Fruit fly (Drosophila melanogaster) whole organism, embryonic: ENCODE data around the gene IntS2.

ENCODE experiments used
- Asciz ChIP-seq: fragments of 200-800 bp; sonication (Bioruptor generic); optimal IDR thresholded peaks from 2 replicates; lab custom pipeline; 2017; ENCODE audit warnings: missing biosample characterization, mild to moderate bottlenecking, missing genetic modification characterization, missing genetic modification reagents
- BtbVII ChIP-seq: fragments of 200-800 bp; sonication (Bioruptor generic); optimal IDR thresholded peaks from 3 replicates; lab custom pipeline; 2017; ENCODE audit warnings: missing biosample characterization, mild to moderate bottlenecking, missing genetic modification characterization
- Bteb2 ChIP-seq: fragments of 200-800 bp; sonication (Bioruptor generic); optimal IDR thresholded peaks from 2 replicates; lab custom pipeline; 2016; ENCODE audit warnings: missing biosample characterization, missing genetic modification characterization
- CG10209 ChIP-seq: fragments of 200-800 bp; sonication (Bioruptor generic); optimal IDR thresholded peaks from 3 replicates; lab custom pipeline; 2017; ENCODE audit warnings: missing biosample characterization, mild to moderate bottlenecking, missing genetic modification characterization, missing genetic modification reagents
- CG1024 ChIP-seq: fragments of 200-800 bp; sonication (Bioruptor generic); IDR thresholded peaks from 2 replicates; pipeline ENCODE4 v1.3.6; 2022; ENCODE audit warnings: missing biosample characterization, missing genetic modification characterization
- CG11247 ChIP-seq: fragments of 200-800 bp; sonication (Bioruptor generic); IDR thresholded peaks from 2 replicates; pipeline ENCODE4 v1.3.6; 2022; ENCODE audit warnings: missing biosample characterization, missing genetic modification characterization
- CG11723 ChIP-seq: fragments of 200-800 bp; sonication (Bioruptor generic); optimal IDR thresholded peaks from 2 replicates; lab custom pipeline; 2017; ENCODE audit warnings: missing biosample characterization, mild to moderate bottlenecking, missing genetic modification characterization
- CG12071 ChIP-seq: fragments of 200-800 bp; sonication (Bioruptor generic); optimal IDR thresholded peaks from 3 replicates; lab custom pipeline; 2018; ENCODE audit warnings: missing biosample characterization, mild to moderate bottlenecking, missing genetic modification characterization
- CG12236 ChIP-seq: fragments of 200-800 bp; sonication (Bioruptor generic); optimal IDR thresholded peaks from 2 replicates; lab custom pipeline; 2016; ENCODE audit warnings: missing biosample characterization, missing genetic modification characterization
- CG12744 ChIP-seq: fragments of 200-800 bp; sonication (Bioruptor generic); optimal IDR thresholded peaks from 2 replicates; lab custom pipeline; 2016; ENCODE audit warnings: missing biosample characterization, missing genetic modification characterization
- CG12942 ChIP-seq: fragments of 200-800 bp; sonication (Bioruptor generic); optimal IDR thresholded peaks from 3 replicates; lab custom pipeline; 2016; ENCODE audit warnings: missing biosample characterization, missing genetic modification characterization
- CG14441 ChIP-seq: fragments of 200-800 bp; sonication (Bioruptor generic); IDR thresholded peaks from 2 replicates; pipeline ENCODE4 v1.3.6; 2022; ENCODE audit warnings: missing biosample characterization, missing genetic modification characterization
- CG16863 ChIP-seq: fragments of 200-800 bp; sonication (Bioruptor generic); optimal IDR thresholded peaks from 3 replicates; lab custom pipeline; 2016; ENCODE audit warnings: missing biosample characterization, missing genetic modification characterization
- CG17328 ChIP-seq: fragments of 200-800 bp; sonication (Bioruptor generic); IDR thresholded peaks from 2 replicates; pipeline ENCODE4 v1.3.6; 2022; ENCODE audit warnings: missing biosample characterization, missing genetic modification characterization
- CG1792 ChIP-seq: fragments of 200-800 bp; sonication (Bioruptor generic); optimal IDR thresholded peaks from 2 replicates; lab custom pipeline; 2016; ENCODE audit warnings: missing biosample characterization, missing genetic modification characterization
- CG3407 ChIP-seq: fragments of 200-800 bp; sonication (Bioruptor generic); optimal IDR thresholded peaks from 2 replicates; lab custom pipeline; 2018; ENCODE audit warnings: missing biosample characterization, mild to moderate bottlenecking, missing genetic modification characterization
- CG4328 ChIP-seq: fragments of 200-800 bp; sonication (Bioruptor generic); optimal IDR thresholded peaks from 3 replicates; lab custom pipeline; 2017; ENCODE audit warnings: missing biosample characterization, missing genetic modification reagents, missing genetic modification characterization
- CG4730 ChIP-seq: fragments of 200-800 bp; sonication (Bioruptor generic); IDR thresholded peaks from 2 replicates; pipeline ENCODE4 v1.3.6; 2022; ENCODE audit warnings: missing biosample characterization, missing genetic modification characterization
- CG6272 ChIP-seq: fragments of 200-800 bp; sonication (Bioruptor generic); IDR thresholded peaks from 2 replicates; pipeline ENCODE4 v1.3.6; 2022; ENCODE audit warnings: missing biosample characterization, missing genetic modification characterization
- CG7357 ChIP-seq: fragments of 200-800 bp; sonication (Bioruptor generic); IDR thresholded peaks from 3 replicates; pipeline ENCODE4 v1.3.6; 2022; ENCODE audit warnings: missing biosample characterization, missing genetic modification characterization
- CG7963 ChIP-seq: fragments of 200-800 bp; sonication (Bioruptor generic); IDR thresholded peaks from 3 replicates; pipeline ENCODE4 v1.3.6; 2022; ENCODE audit warnings: missing biosample characterization, missing genetic modification characterization; ENCODE audit not compliant: partially characterized antibody
- CG9797 ChIP-seq: fragments of 200-800 bp; sonication (Bioruptor generic); optimal IDR thresholded peaks from 3 replicates; lab custom pipeline; 2018; ENCODE audit warnings: missing biosample characterization, mild to moderate bottlenecking, missing genetic modification characterization
- CkIIα-i1 ChIP-seq: fragments of 200-800 bp; sonication (Bioruptor generic); IDR thresholded peaks from 2 replicates; pipeline ENCODE4 v1.3.6; 2022; ENCODE audit warnings: missing biosample characterization, missing genetic modification characterization
- Dip3 ChIP-seq: fragments of 200-800 bp; sonication (Bioruptor generic); optimal IDR thresholded peaks from 3 replicates; lab custom pipeline; 2016; ENCODE audit warnings: missing biosample characterization, missing genetic modification characterization
- Dll ChIP-seq: fragments of 200-800 bp; sonication (Bioruptor generic); IDR thresholded peaks from 4 replicates; pipeline ENCODE4 v1.3.6; 2022; ENCODE audit warnings: missing biosample characterization, missing genetic modification characterization; ENCODE audit not compliant: partially characterized antibody
- Fer1 ChIP-seq: fragments of 200-800 bp; sonication (Bioruptor generic); optimal IDR thresholded peaks from 2 replicates; lab custom pipeline; 2017; ENCODE audit warnings: missing biosample characterization, mild to moderate bottlenecking, missing genetic modification characterization
- GATAe ChIP-seq: fragments of 200-800 bp; sonication (Bioruptor generic); conservative IDR thresholded peaks from 2 replicates; pipeline ENCODE4 v1.3.6; 2022; ENCODE audit warnings: missing biosample characterization, missing genetic modification characterization
- HLH4C ChIP-seq: fragments of 200-800 bp; sonication (Bioruptor generic); IDR thresholded peaks from 3 replicates; pipeline ENCODE4 v1.3.6; 2022; ENCODE audit warnings: missing biosample characterization, missing genetic modification characterization; ENCODE audit not compliant: partially characterized antibody
- HmgD ChIP-seq: fragments of 200-800 bp; sonication (Bioruptor generic); optimal IDR thresholded peaks from 3 replicates; lab custom pipeline; 2016; ENCODE audit warnings: missing biosample characterization, missing genetic modification characterization
- Rx ChIP-seq: fragments of 200-800 bp; sonication (Bioruptor generic); IDR thresholded peaks from 2 replicates; pipeline ENCODE4 v1.3.6; 2022; ENCODE audit warnings: missing biosample characterization, missing genetic modification characterization
- Sin3A ChIP-seq: fragments of >200 bp; optimal IDR thresholded peaks from 2 replicates; lab custom pipeline; 2018
- Six4 ChIP-seq: fragments of 200-800 bp; sonication (Bioruptor generic); optimal IDR thresholded peaks from 2 replicates; lab custom pipeline; 2016; ENCODE audit warnings: missing biosample characterization, missing genetic modification characterization
- Sry-δ ChIP-seq: fragments of 200-800 bp; sonication (Bioruptor generic); optimal IDR thresholded peaks from 2 replicates; lab custom pipeline; 2016; ENCODE audit warnings: missing biosample characterization, missing genetic modification characterization
- Ssrp ChIP-seq: fragments of 200-800 bp; sonication (Bioruptor generic); optimal IDR thresholded peaks from 2 replicates; lab custom pipeline; 2018; ENCODE audit warnings: missing biosample characterization, mild to moderate bottlenecking, missing genetic modification characterization, moderate library complexity
- Tbp ChIP-seq: fragments of >200 bp; optimal IDR thresholded peaks from 2 replicates; lab custom pipeline; 2018; ENCODE audit warnings: missing biosample characterization, missing genetic modification characterization
- Usf ChIP-seq: fragments of 200-800 bp; sonication (Bioruptor generic); optimal IDR thresholded peaks from 2 replicates; lab custom pipeline; 2017; ENCODE audit warnings: missing genotype, missing biosample characterization, missing genetic modification characterization
- Xbp1 ChIP-seq: fragments of 200-800 bp; sonication (Bioruptor generic); optimal IDR thresholded peaks from 3 replicates; lab custom pipeline; 2016; ENCODE audit warnings: missing biosample characterization, mild to moderate bottlenecking, missing genetic modification characterization
- ac ChIP-seq: fragments of 200-800 bp; sonication (Bioruptor generic); optimal IDR thresholded peaks from 3 replicates; lab custom pipeline; 2017; ENCODE audit warnings: missing biosample characterization, mild to moderate bottlenecking, missing genetic modification characterization
- bsh ChIP-seq, 2 experiments: fragments of 200-800 bp; sonication (Bioruptor generic); optimal IDR thresholded peaks; 2 replicates each; lab custom pipeline; 2017 to 2018; ENCODE audit warnings: mild to moderate bottlenecking in 2 of 2, missing biosample characterization in 2 of 2, missing genetic modification characterization in 2 of 2, moderate library complexity in 1 of 2
- cato ChIP-seq: fragments of 200-800 bp; sonication (Bioruptor generic); optimal IDR thresholded peaks from 2 replicates; lab custom pipeline; 2016; ENCODE audit warnings: missing biosample characterization, missing genetic modification characterization, borderline replicate concordance
- caup ChIP-seq: fragments of 200-800 bp; sonication (Bioruptor generic); optimal IDR thresholded peaks from 3 replicates; lab custom pipeline; 2017; ENCODE audit warnings: missing biosample characterization, mild to moderate bottlenecking, missing genetic modification characterization, moderate library complexity; ENCODE audit not compliant: severe bottlenecking
- chinmo ChIP-seq: fragments of 200-800 bp; sonication (Bioruptor generic); IDR thresholded peaks from 4 replicates; pipeline ENCODE4 v1.3.6; 2022; ENCODE audit warnings: missing biosample characterization, missing genetic modification characterization; ENCODE audit not compliant: partially characterized antibody
- gt ChIP-seq: fragments of 200-800 bp; sonication (Bioruptor generic); IDR thresholded peaks from 2 replicates; pipeline ENCODE4 v1.3.6; 2022; ENCODE audit warnings: missing biosample characterization, missing genetic modification characterization
- ken ChIP-seq: fragments of 200-800 bp; sonication (Bioruptor generic); IDR thresholded peaks from 3 replicates; pipeline ENCODE4 v1.3.6; 2022; ENCODE audit warnings: missing biosample characterization, missing genetic modification characterization
- pros ChIP-seq: fragments of 200-800 bp; sonication (Bioruptor generic); optimal IDR thresholded peaks from 3 replicates; lab custom pipeline; 2019; ENCODE audit warnings: missing biosample characterization, mild to moderate bottlenecking, missing genetic modification characterization, moderate library complexity
- so ChIP-seq: fragments of 200-800 bp; sonication (Bioruptor generic); IDR thresholded peaks from 3 replicates; pipeline ENCODE4 v1.3.6; 2022; ENCODE audit warnings: missing biosample characterization, missing genetic modification characterization
- sob ChIP-seq: fragments of 200-800 bp; sonication (Bioruptor generic); IDR thresholded peaks from 2 replicates; pipeline ENCODE4 v1.3.6; 2022; ENCODE audit warnings: missing biosample characterization, missing genetic modification characterization
- sqz ChIP-seq: fragments of 200-800 bp; sonication (Bioruptor generic); optimal IDR thresholded peaks from 3 replicates; lab custom pipeline; 2018; ENCODE audit warnings: missing biosample characterization, mild to moderate bottlenecking, missing genetic modification characterization
- stwl ChIP-seq: fragments of 200-800 bp; sonication (Bioruptor generic); optimal IDR thresholded peaks from 3 replicates; lab custom pipeline; 2018; ENCODE audit warnings: missing biosample characterization, mild to moderate bottlenecking, missing genetic modification characterization, moderate library complexity
- wdn ChIP-seq: fragments of 200-800 bp; sonication (Bioruptor generic); IDR thresholded peaks from 2 replicates; pipeline ENCODE4 v1.3.6; 2022; ENCODE audit warnings: missing biosample characterization, missing genetic modification characterization
- wor ChIP-seq: fragments of 200-800 bp; sonication (Bioruptor generic); IDR thresholded peaks from 2 replicates; pipeline ENCODE4 v1.3.6; 2022; ENCODE audit warnings: missing biosample characterization, missing genetic modification characterization
- z ChIP-seq: fragments of 200-800 bp; sonication (Bioruptor generic); IDR thresholded peaks from 3 replicates; pipeline ENCODE4 v1.3.6; 2022; ENCODE audit warnings: missing biosample characterization, missing genetic modification characterization

Gene IntS2

dm6 chrX:17696637-17697036, 40.0 kb upstream of the IntS2 start (continued):
- TF ChIP-seq Six4 (GFP tag; lab: Kevin White, UChicago), result no peak
- TF ChIP-seq CG17328 (GFP tag; lab: Robert Waterston, UW), result peak; percentile 53; the same call in 1 of the 2 replicates
- no peak for TF ChIP-seq HmgD
- TF ChIP-seq Usf (GFP tag; lab: Kevin White, UChicago), result no peak
- no peak for TF ChIP-seq Tbp
- no peak for TF ChIP-seq sqz (GFP tag; lab: Kevin White, UChicago)
- TF ChIP-seq Rx (GFP tag; lab: Robert Waterston, UW), result 0 out of 2 replicates have a peak, but pooled peaks have one; percentile 18
- no peak for TF ChIP-seq CG12236 (GFP tag; lab: Kevin White, UChicago)
- no peak for TF ChIP-seq Dll (GFP tag; lab: Robert Waterston, UW)
- TF ChIP-seq Ssrp (tag; lab: Kevin White, UChicago), result peak; percentile 17
- TF ChIP-seq Sin3A (lab: Kevin White, UChicago), result no peak
- TF ChIP-seq CG1024, result no peak
- peak; percentile 58; the same call in 1 of the 2 replicates for TF ChIP-seq CG11247 (GFP tag; lab: Robert Waterston, UW)
- TF ChIP-seq CG9797 (GFP tag; lab: Kevin White, UChicago), result no peak
- no peak for TF ChIP-seq CG11723 (GFP tag; lab: Kevin White, UChicago)
- TF ChIP-seq CG4328 (GFP tag; lab: Kevin White, UChicago), result no peak
- peak; percentile 6 for TF ChIP-seq CG10209 (GFP tag; lab: Kevin White, UChicago)
- TF ChIP-seq ken (GFP tag; lab: Robert Waterston, UW), result no peak
- peak; percentile 72 for TF ChIP-seq CG14441
- TF ChIP-seq CG12744 (GFP tag; lab: Kevin White, UChicago), result no peak
- no peak for TF ChIP-seq CkIIα-i1 (GFP tag; lab: Robert Waterston, UW)
- TF ChIP-seq caup (GFP tag; lab: Kevin White, UChicago), result peak; percentile 26
- 0 out of 3 replicates have a peak, but pooled peaks have one; percentile 40 for TF ChIP-seq CG7357 (GFP tag; lab: Robert Waterston, UW)
- peak; percentile 63 for TF ChIP-seq wdn (GFP tag; lab: Robert Waterston, UW)
- peak; percentile 66; the same call in 1 of the 3 replicates for TF ChIP-seq so (GFP tag; lab: Robert Waterston, UW)
- no peak for TF ChIP-seq wor (GFP tag; lab: Robert Waterston, UW)
- no peak for TF ChIP-seq GATAe (GFP tag; lab: Robert Waterston, UW)
- peak in 1 of 2 experiments; percentile 33 for TF ChIP-seq bsh (GFP tag; optimal IDR thresholded peaks at IDR 0.05; lab: Kevin White, UChicago)
- no peak for TF ChIP-seq Dip3 (GFP tag; lab: Kevin White, UChicago)
- TF ChIP-seq Fer1 (GFP tag; lab: Kevin White, UChicago), result peak; percentile 58
- TF ChIP-seq CG16863, result peak; percentile 8
- no peak for TF ChIP-seq CG7963 (GFP tag; lab: Robert Waterston, UW)
- no peak for TF ChIP-seq HLH4C (GFP tag; lab: Robert Waterston, UW)
- TF ChIP-seq z (GFP tag; lab: Robert Waterston, UW), result no peak
- TF ChIP-seq gt, result no peak
- TF ChIP-seq CG4730 (GFP tag; lab: Robert Waterston, UW), result peak; percentile 40; the same call in 1 of the 2 replicates
- no peak for TF ChIP-seq stwl (tag; lab: Kevin White, UChicago)
- no peak for TF ChIP-seq Asciz (GFP tag; lab: Kevin White, UChicago)
- no peak for TF ChIP-seq Sry-δ (GFP tag; lab: Kevin White, UChicago)
- TF ChIP-seq chinmo (GFP tag; lab: Robert Waterston, UW), result 0 out of 4 replicates have a peak, but pooled peaks have one; percentile 25
- TF ChIP-seq sob (GFP tag; lab: Robert Waterston, UW), result peak; percentile 76
- no peak for TF ChIP-seq CG12942 (GFP tag; lab: Kevin White, UChicago)
- TF ChIP-seq BtbVII (GFP tag; lab: Kevin White, UChicago), result peak; percentile 36
- no peak for TF ChIP-seq CG12071 (GFP tag; lab: Kevin White, UChicago)
- no peak for TF ChIP-seq ac
- TF ChIP-seq Bteb2, result peak; percentile 11
- TF ChIP-seq cato (GFP tag; lab: Kevin White, UChicago), result no peak
- peak; percentile 23 for TF ChIP-seq Xbp1 (GFP tag; lab: Kevin White, UChicago)
- TF ChIP-seq CG6272 (GFP tag; lab: Robert Waterston, UW), result no peak
- TF ChIP-seq pros (GFP tag; lab: Kevin White, UChicago), result no peak
- no peak for TF ChIP-seq CG1792
- no peak for TF ChIP-seq CG3407 (GFP tag; lab: Kevin White, UChicago)
